Worm (Caenorhabditis elegans) whole organism, late embryonic: ENCODE results near the gene haf-1.

ENCODE experiments used
- K09A11.1 ChIP-seq: sonication (generic microtip); optimal IDR thresholded peaks from 2 replicates; lab custom pipeline; 2017; ENCODE audit warnings: antibody characterized with exemption, mild to moderate bottlenecking, missing genetic modification characterization, missing compliant biosample characterization; ENCODE audit not compliant: insufficient read depth
- ahr-1 ChIP-seq: sonication (generic microtip); optimal IDR thresholded peaks from 2 replicates; lab custom pipeline; 2016; ENCODE audit warnings: missing genetic modification characterization, missing compliant biosample characterization
- ceh-22 ChIP-seq: sonication (generic microtip); optimal IDR thresholded peaks from 2 replicates; lab custom pipeline; 2017; ENCODE audit warnings: missing biosample characterization, missing genetic modification characterization
- fax-1 ChIP-seq: sonication (generic microtip); optimal IDR thresholded peaks from 2 replicates; lab custom pipeline; 2016; ENCODE audit warnings: missing genotype, missing genetic modification characterization, missing compliant biosample characterization
- hlh-13 ChIP-seq: fragments of 200-800 bp; sonication (Bioruptor generic); optimal IDR thresholded peaks from 2 replicates; lab custom pipeline; 2018; ENCODE audit warnings: mild to moderate bottlenecking, missing genetic modification characterization, missing compliant biosample characterization
- nhr-11 ChIP-seq: fragments of 150-350 bp; optimal IDR thresholded peaks from 2 replicates; lab custom pipeline; 2014; ENCODE audit warnings: missing biosample characterization, missing genetic modification characterization
- pha-2 ChIP-seq: sonication (generic microtip); optimal IDR thresholded peaks from 2 replicates; lab custom pipeline; 2017; ENCODE audit warnings: mild to moderate bottlenecking, missing genetic modification characterization, missing compliant biosample characterization
- pqm-1 ChIP-seq: sonication (generic microtip); optimal IDR thresholded peaks from 2 replicates; lab custom pipeline; 2016; ENCODE audit warnings: missing genetic modification characterization, missing compliant biosample characterization
- pros-1 ChIP-seq: fragments of 150-350 bp; optimal IDR thresholded peaks from 2 replicates; lab custom pipeline; 2014; ENCODE audit warnings: missing biosample characterization, missing genetic modification reagents, missing genetic modification characterization
- unc-86 ChIP-seq: sonication (generic microtip); optimal IDR thresholded peaks from 2 replicates; lab custom pipeline; 2016; ENCODE audit warnings: missing genetic modification characterization, missing compliant biosample characterization
- zip-5 ChIP-seq: sonication (generic microtip); optimal IDR thresholded peaks from 2 replicates; lab custom pipeline; 2016; ENCODE audit warnings: missing genetic modification characterization, missing compliant biosample characterization
- ztf-16 ChIP-seq: sonication (generic microtip); optimal IDR thresholded peaks from 2 replicates; lab custom pipeline; 2017; ENCODE audit warnings: missing genetic modification characterization, missing compliant biosample characterization

ce11 chrIV:17406119-17406518 lies 29.9 kb downstream of the haf-1 start:
- TF ChIP-seq pros-1 (tag; lab: Kevin White, UChicago) (no peak), fax-1 (no peak), ahr-1 (no peak), pqm-1 (tag; lab: Kevin White, UChicago) (no peak), hlh-13 (GFP tag; lab: Kevin White, UChicago) (no peak), unc-86 (tag; lab: Kevin White, UChicago) (no peak), pha-2 (tag; lab: Kevin White, UChicago) (no peak), nhr-11 (tag; lab: Kevin White, UChicago) (no peak), zip-5 (no peak), K09A11.1 (tag; lab: Kevin White, UChicago) (no peak), ztf-16 (tag; lab: Kevin White, UChicago) (no peak), ceh-22 (tag; lab: Kevin White, UChicago) (no peak)
